Worm (Caenorhabditis elegans): ENCODE results near the gene M02A10.1.

The M02A10.1 gene

DNA sequence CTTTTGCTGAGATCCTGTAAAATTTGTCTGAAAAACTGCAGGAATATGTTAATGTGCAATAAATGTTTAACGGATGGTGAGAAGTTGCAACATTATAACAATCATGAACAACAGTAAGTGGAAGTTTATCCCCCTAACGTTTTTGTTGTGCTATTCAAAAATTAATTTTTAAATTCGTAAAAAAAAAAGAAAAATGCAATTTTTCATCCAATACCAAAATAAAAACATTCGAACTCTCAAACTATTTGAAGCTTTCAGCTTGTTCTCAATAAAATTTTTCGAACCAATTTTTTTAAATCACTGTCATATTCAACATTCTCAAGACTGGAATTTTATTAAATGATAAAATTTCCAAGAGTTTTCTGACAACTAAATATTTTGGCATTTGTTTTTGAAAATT, 15.0 kb upstream of the M02A10.1 start, which contains the start of gene ncam-1:
TSS of gene ncam-1 (plus strand) at position 301 of the 400 bp plus-strand sequence.
- TF ChIP-seq aly-2 (tag; optimal IDR thresholded peaks at IDR 0.05), result no peak
- TF ChIP-seq zag-1 (tag; optimal IDR thresholded peaks at IDR 0.05), result no peak
- no peak for TF ChIP-seq sma-3 (GFP tag; optimal IDR thresholded peaks at IDR 0.05)
- TF ChIP-seq ztf-11 (tag; optimal IDR thresholded peaks at IDR 0.05), result no peak
- no peak for TF ChIP-seq dmd-4 (tag; optimal IDR thresholded peaks at IDR 0.05)
- TF ChIP-seq lin-13 (GFP tag; optimal IDR thresholded peaks at IDR 0.05), result no peak
- no peak for TF ChIP-seq unc-62 (GFP tag; optimal IDR thresholded peaks at IDR 0.05)
- TF ChIP-seq nhr-129 (tag; optimal IDR thresholded peaks at IDR 0.05), result no peak
- TF ChIP-seq ztf-1 (GFP tag; conservative IDR thresholded peaks at IDR 0.05), result no peak
- no peak for TF ChIP-seq nhr-11 (tag; optimal IDR thresholded peaks at IDR 0.05)
- TF ChIP-seq R02D3.7 (tag; optimal IDR thresholded peaks at IDR 0.05), result no peak
- no peak for TF ChIP-seq nhr-237 (tag; optimal IDR thresholded peaks at IDR 0.05)

DNA sequence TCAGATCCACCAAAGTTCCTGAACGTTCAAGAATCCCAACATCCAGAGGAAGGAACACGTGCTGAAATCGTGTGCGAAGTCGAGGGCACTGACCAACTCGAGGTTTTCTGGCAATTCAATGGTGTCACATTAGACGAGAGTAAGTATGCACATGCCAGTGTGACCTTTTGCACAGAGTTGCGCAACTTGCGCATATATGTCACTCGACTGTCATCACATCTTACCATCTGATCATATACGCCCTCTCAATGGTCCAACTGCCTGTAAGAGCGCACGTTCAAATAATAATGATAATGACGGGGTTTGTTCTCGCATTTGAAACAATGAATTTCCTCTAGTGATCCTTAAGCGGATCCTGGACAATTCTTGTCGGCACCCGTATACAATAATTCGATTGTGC, 10.3 kb upstream of the M02A10.1 start:
- TF ChIP-seq nhr-21 (tag; optimal IDR thresholded peaks at IDR 0.05), result no peak
- no peak for TF ChIP-seq Y55F3AM.14 (GFP tag; optimal IDR thresholded peaks at IDR 0.05)
- no peak for TF ChIP-seq mdl-1 (tag; optimal IDR thresholded peaks at IDR 0.05)
- no peak for TF ChIP-seq unc-62 (GFP tag; optimal IDR thresholded peaks at IDR 0.05)
- TF ChIP-seq mbf-1 (tag; optimal IDR thresholded peaks at IDR 0.05), result no peak
- no peak for TF ChIP-seq unc-39 (tag; optimal IDR thresholded peaks at IDR 0.05)
- no peak for TF ChIP-seq nhr-25 (tag; optimal IDR thresholded peaks at IDR 0.05)
- no peak for TF ChIP-seq elt-1 (tag; optimal IDR thresholded peaks at IDR 0.05)

DNA sequence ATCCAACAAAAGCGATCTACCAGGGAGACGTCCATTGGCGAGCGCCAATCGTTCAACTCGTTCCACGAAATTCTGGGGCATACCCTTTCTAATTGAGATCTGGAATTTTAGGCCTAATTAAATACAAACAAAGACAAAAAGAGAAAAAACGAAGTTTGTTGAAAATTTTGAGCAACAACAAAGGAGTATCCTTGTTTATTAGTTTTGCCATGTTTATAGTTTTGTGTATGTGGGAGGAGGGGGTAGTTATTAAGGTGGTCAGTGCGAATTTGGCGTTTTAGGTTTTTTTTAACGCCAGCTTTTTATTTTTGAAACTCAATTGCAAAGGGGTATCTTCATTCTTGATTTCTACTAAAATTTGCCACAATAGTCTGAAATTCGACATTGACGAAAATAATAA, 7.8 kb downstream of the M02A10.1 start, which contains the start of gene irk-2:
TSS of gene irk-2 (minus strand) at position 101 of the 400 bp plus-strand sequence.
- TF ChIP-seq lsy-2 (tag; optimal IDR thresholded peaks at IDR 0.05) (no peak), nhr-77 (tag; optimal IDR thresholded peaks at IDR 0.05) (no peak), sma-3 (GFP tag; optimal IDR thresholded peaks at IDR 0.05) (no peak), lin-39 (tag; optimal IDR thresholded peaks at IDR 0.05) (no peak), nhr-6 (tag; optimal IDR thresholded peaks at IDR 0.05) (no peak), alr-1 (tag; optimal IDR thresholded peaks at IDR 0.05) (no peak), peb-1 (tag; optimal IDR thresholded peaks at IDR 0.05) (no peak), mab-5 (tag; optimal IDR thresholded peaks at IDR 0.05) (no peak), sma-9 (GFP tag; optimal IDR thresholded peaks at IDR 0.05) (no peak), sma-9 (tag; optimal IDR thresholded peaks at IDR 0.05) (no peak), elt-1 (tag; optimal IDR thresholded peaks at IDR 0.05) (no peak), unc-39 (tag; optimal IDR thresholded peaks at IDR 0.05) (no peak), lin-13 (GFP tag; optimal IDR thresholded peaks at IDR 0.05) (no peak), nhr-25 (tag; optimal IDR thresholded peaks at IDR 0.05) (no peak), ztf-4 (tag; optimal IDR thresholded peaks at IDR 0.05) (no peak), unc-62 (GFP tag; optimal IDR thresholded peaks at IDR 0.05) (no peak), ama-1 (optimal IDR thresholded peaks at IDR 0.05) (no peak), nhr-21 (tag; optimal IDR thresholded peaks at IDR 0.05) (no peak), egl-27 (tag; optimal IDR thresholded peaks at IDR 0.05) (no peak)

DNA sequence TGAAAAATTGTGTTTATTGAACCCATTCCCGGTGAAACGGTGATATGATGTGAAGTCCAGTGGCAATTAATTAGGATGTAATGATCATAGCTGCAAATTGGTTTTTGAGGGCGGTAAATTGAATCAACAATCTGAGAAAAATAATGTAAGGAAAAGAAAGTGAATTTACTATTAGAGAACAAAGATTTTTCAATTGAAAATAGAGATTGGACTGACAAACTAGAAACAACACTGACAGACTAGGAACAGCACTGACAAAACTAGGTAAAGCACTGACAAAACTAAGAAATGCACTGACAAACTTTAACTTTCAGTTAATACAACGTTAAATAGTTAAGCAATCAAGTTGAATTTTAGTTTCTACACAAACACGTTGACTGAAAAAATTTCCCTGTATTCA, 19.3 kb downstream of the M02A10.1 start, which contains the start of gene sli-1:
TSS of gene sli-1 (minus strand) at position 101 of the 400 bp plus-strand sequence.
- no peak for TF ChIP-seq lin-11 (tag; optimal IDR thresholded peaks at IDR 0.05)
- TF ChIP-seq peb-1 (tag; optimal IDR thresholded peaks at IDR 0.05), result no peak
- TF ChIP-seq sma-9 (GFP tag; optimal IDR thresholded peaks at IDR 0.05), result no peak
- no peak for TF ChIP-seq sma-9 (tag; optimal IDR thresholded peaks at IDR 0.05)
- TF ChIP-seq egl-27 (tag; optimal IDR thresholded peaks at IDR 0.05), result no peak
- TF ChIP-seq nhr-237 (tag; optimal IDR thresholded peaks at IDR 0.05), result no peak
- TF ChIP-seq fos-1 (tag; optimal IDR thresholded peaks at IDR 0.05), result no peak
- no peak for TF ChIP-seq zag-1 (tag; optimal IDR thresholded peaks at IDR 0.05)
- no peak for TF ChIP-seq nhr-12 (tag; optimal IDR thresholded peaks at IDR 0.05)
- TF ChIP-seq ceh-16 (tag; optimal IDR thresholded peaks at IDR 0.05), result no peak
- no peak for TF ChIP-seq lin-39 (tag; optimal IDR thresholded peaks at IDR 0.05)
- no peak for TF ChIP-seq unc-39 (tag; optimal IDR thresholded peaks at IDR 0.05)

DNA sequence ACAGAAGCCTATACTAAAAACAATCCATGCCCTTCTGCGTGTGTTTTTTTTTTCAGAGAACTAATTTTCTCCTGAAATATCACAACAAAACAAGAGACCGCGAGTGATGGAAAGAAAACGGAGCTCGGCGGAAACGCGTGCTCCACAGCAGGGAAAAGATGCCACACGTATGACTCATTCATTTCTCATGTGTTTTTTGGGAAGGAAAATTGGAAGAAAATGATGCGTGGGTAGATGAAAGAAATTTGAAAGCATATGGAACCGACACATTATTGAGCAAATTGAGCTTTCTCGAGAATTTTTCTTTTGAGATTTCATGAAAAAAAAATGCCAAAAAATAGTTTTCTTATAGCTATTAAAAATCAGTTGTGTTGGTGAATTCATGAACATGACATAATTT, 19.7 kb downstream of the M02A10.1 start:
- TF ChIP-seq C34F6.9 (tag; optimal IDR thresholded peaks at IDR 0.05) (peak; percentile 4), fos-1 (tag; optimal IDR thresholded peaks at IDR 0.05) (peak; percentile 47), ztf-11 (tag; optimal IDR thresholded peaks at IDR 0.05) (no peak), nhr-21 (tag; optimal IDR thresholded peaks at IDR 0.05) (no peak), mab-5 (tag; optimal IDR thresholded peaks at IDR 0.05) (no peak), crh-2 (tag; optimal IDR thresholded peaks at IDR 0.05) (peak; percentile 2)
